Worm (Caenorhabditis elegans) whole organism, mixed stage, embryonic: ENCODE measurements around the gene str-6.

Experiments
- M03D4.4 ChIP-seq: sonication (generic microtip); optimal IDR thresholded peaks from 2 replicates; lab custom pipeline; 2017; ENCODE audit warnings: mild to moderate bottlenecking, missing genetic modification characterization, missing compliant biosample characterization
- bed-3 ChIP-seq: fragments of 200-800 bp; sonication (Bioruptor generic); optimal IDR thresholded peaks from 3 replicates; lab custom pipeline; 2018; ENCODE audit warnings: mild to moderate bottlenecking, missing genetic modification characterization, moderate library complexity, missing compliant biosample characterization
- blmp-1 ChIP-seq: fragments of 150-350 bp; optimal IDR thresholded peaks from 2 replicates; lab custom pipeline; 2014; ENCODE audit warnings: missing biosample characterization, missing genetic modification characterization
- ceh-39 ChIP-seq: fragments of 150-350 bp; optimal IDR thresholded peaks from 2 replicates; lab custom pipeline; 2014; ENCODE audit warnings: missing biosample characterization, missing genetic modification characterization
- ceh-43 ChIP-seq: fragments of 200-800 bp; sonication (Bioruptor generic); optimal IDR thresholded peaks from 2 replicates; lab custom pipeline; 2018; ENCODE audit warnings: mild to moderate bottlenecking, missing genetic modification characterization, moderate library complexity, missing compliant biosample characterization
- ceh-83 ChIP-seq: fragments of 200-800 bp; sonication (Bioruptor generic); optimal IDR thresholded peaks from 2 replicates; lab custom pipeline; 2018; ENCODE audit warnings: mild to moderate bottlenecking, missing genetic modification characterization, missing compliant biosample characterization
- ces-1 ChIP-seq: fragments of 150-350 bp; optimal IDR thresholded peaks from 2 replicates; lab custom pipeline; 2014; ENCODE audit warnings: missing biosample characterization, missing genetic modification reagents, missing genetic modification characterization
- elt-1 ChIP-seq: sonication (generic microtip); optimal IDR thresholded peaks from 2 replicates; lab custom pipeline; 2017; ENCODE audit warnings: missing genetic modification characterization, mild to moderate bottlenecking, missing compliant biosample characterization, antibody characterized with exemption, moderate library complexity, borderline replicate concordance; ENCODE audit not compliant: insufficient read depth
- elt-3 ChIP-seq: fragments of 150-350 bp; optimal IDR thresholded peaks from 2 replicates; lab custom pipeline; 2014; ENCODE audit warnings: missing biosample characterization, missing genetic modification characterization
- flh-1 ChIP-seq: fragments of 200-800 bp; sonication (Bioruptor generic); optimal IDR thresholded peaks from 2 replicates; lab custom pipeline; 2018; ENCODE audit warnings: mild to moderate bottlenecking, missing genetic modification characterization, moderate library complexity, missing compliant biosample characterization
- ham-2 ChIP-seq: fragments of 200-800 bp; sonication (Bioruptor generic); optimal IDR thresholded peaks from 2 replicates; lab custom pipeline; 2018; ENCODE audit warnings: mild to moderate bottlenecking, missing genetic modification characterization, missing compliant biosample characterization
- hlh-1 ChIP-seq: fragments of 150-350 bp; optimal IDR thresholded peaks from 2 replicates; lab custom pipeline; 2014; ENCODE audit warnings: missing biosample characterization, missing genetic modification reagents, missing genetic modification characterization
- lin-13 ChIP-seq: fragments of 150-350 bp; optimal IDR thresholded peaks from 2 replicates; lab custom pipeline; 2014; ENCODE audit warnings: missing biosample characterization, missing genetic modification characterization
- lsy-2 ChIP-seq: fragments of 150-350 bp; optimal IDR thresholded peaks from 2 replicates; lab custom pipeline; 2014; ENCODE audit warnings: missing biosample characterization, missing genetic modification characterization
- mep-1 ChIP-seq: fragments of 150-350 bp; optimal IDR thresholded peaks from 2 replicates; lab custom pipeline; 2017; ENCODE audit warnings: missing biosample characterization, missing genetic modification reagents, missing genetic modification characterization, inconsistent platforms
- mls-2 ChIP-seq: sonication (generic microtip); optimal IDR thresholded peaks from 2 replicates; lab custom pipeline; 2016; ENCODE audit warnings: mild to moderate bottlenecking, missing genetic modification characterization, moderate library complexity, missing compliant biosample characterization
- nhr-12 ChIP-seq: fragments of 150-350 bp; optimal IDR thresholded peaks from 2 replicates; lab custom pipeline; 2014; ENCODE audit warnings: missing biosample characterization, missing genetic modification characterization
- nhr-2 ChIP-seq: fragments of 150-350 bp; optimal IDR thresholded peaks from 2 replicates; lab custom pipeline; 2014; ENCODE audit warnings: missing biosample characterization, missing genetic modification characterization
- nhr-237 ChIP-seq: fragments of 150-350 bp; optimal IDR thresholded peaks from 2 replicates; lab custom pipeline; 2014; ENCODE audit warnings: missing biosample characterization, missing genetic modification characterization
- nhr-28 ChIP-seq: fragments of 150-350 bp; optimal IDR thresholded peaks from 2 replicates; lab custom pipeline; 2014; ENCODE audit warnings: missing biosample characterization, missing genetic modification characterization
- nhr-76 ChIP-seq: sonication (generic microtip); optimal IDR thresholded peaks from 2 replicates; lab custom pipeline; 2017; ENCODE audit warnings: missing biosample characterization, missing genetic modification characterization
- pha-4 ChIP-seq: fragments of 150-350 bp; optimal IDR thresholded peaks from 2 replicates; lab custom pipeline; 2018; ENCODE audit warnings: missing biosample characterization, missing genetic modification reagents, missing genetic modification characterization
- sem-2 ChIP-seq: fragments of 200-800 bp; sonication (Bioruptor generic); optimal IDR thresholded peaks from 2 replicates; lab custom pipeline; 2018; ENCODE audit warnings: mild to moderate bottlenecking, missing genetic modification characterization, missing compliant biosample characterization
- snpc-4 ChIP-seq: fragments of 150-350 bp; optimal IDR thresholded peaks from 2 replicates; lab custom pipeline; 2014; ENCODE audit warnings: missing biosample characterization, missing genetic modification characterization
- sptf-1 ChIP-seq: sonication (generic microtip); optimal IDR thresholded peaks from 2 replicates; lab custom pipeline; 2017; ENCODE audit warnings: mild to moderate bottlenecking, missing genetic modification characterization, moderate library complexity, missing compliant biosample characterization
- tbx-8 ChIP-seq: fragments of 200-800 bp; sonication (Bioruptor generic); optimal IDR thresholded peaks from 2 replicates; lab custom pipeline; 2018; ENCODE audit warnings: mild to moderate bottlenecking, missing genetic modification characterization, moderate library complexity, missing compliant biosample characterization
- unc-120 ChIP-seq: sonication (generic microtip); optimal IDR thresholded peaks from 2 replicates; lab custom pipeline; 2017; ENCODE audit warnings: missing genetic modification characterization, missing compliant biosample characterization; ENCODE audit not compliant: poor library complexity, severe bottlenecking
- unc-39 ChIP-seq: fragments of 150-350 bp; optimal IDR thresholded peaks from 2 replicates; lab custom pipeline; 2014; ENCODE audit warnings: missing biosample characterization, missing genetic modification characterization
- unc-62 ChIP-seq: fragments of 150-350 bp; optimal IDR thresholded peaks from 2 replicates; lab custom pipeline; 2014; ENCODE audit warnings: missing biosample characterization, missing genetic modification reagents, missing genetic modification characterization
- zip-8 ChIP-seq: fragments of 150-350 bp; optimal IDR thresholded peaks from 2 replicates; lab custom pipeline; 2014; ENCODE audit warnings: missing biosample characterization, missing genetic modification characterization
- ztf-11 ChIP-seq: fragments of 150-350 bp; optimal IDR thresholded peaks from 2 replicates; lab custom pipeline; 2014; ENCODE audit warnings: missing biosample characterization, missing genetic modification characterization

The str-6 gene

ce11 chrV:15750130-15750529 lies at the start of gene str-6:
Gene str-6 (minus strand): TSS chrV:15750230.
- no peak for TF ChIP-seq pha-4 (tag; lab: Kevin White, UChicago)
- TF ChIP-seq bed-3 (GFP tag; lab: Kevin White, UChicago): no peak
- TF ChIP-seq, all 35 proteins: peak for 0

ce11 chrV:15798108-15798507 lies 48.1 kb upstream of the str-6 start, which contains the start of gene T26E4.10:
Gene T26E4.10 (minus strand): TSS chrV:15798208.
- TF ChIP-seq flh-1 (GFP tag; lab: Kevin White, UChicago) (no peak), ceh-39 (tag; lab: Kevin White, UChicago) (no peak), hlh-1 (no peak), ztf-11 (tag; lab: Kevin White, UChicago) (no peak), sptf-1 (no peak), lin-13 (no peak), M03D4.4 (tag; lab: Kevin White, UChicago) (no peak), mep-1 (no peak), bed-3 (GFP tag; lab: Kevin White, UChicago) (no peak), zip-8 (tag; lab: Kevin White, UChicago) (no peak), unc-39 (tag; lab: Kevin White, UChicago) (no peak), pha-4 (tag; lab: Kevin White, UChicago) (no peak), unc-62 (no peak)

- TF ChIP-seq nhr-28 (tag; lab: Kevin White, UChicago) (no peak), flh-1 (GFP tag; lab: Kevin White, UChicago) (no peak), nhr-2 (tag; lab: Kevin White, UChicago) (no peak), blmp-1 (tag; lab: Kevin White, UChicago) (no peak), pha-4 (tag; lab: Kevin White, UChicago) (no peak), mep-1 (no peak), nhr-237 (tag; lab: Kevin White, UChicago) (no peak), ces-1 (no peak), lsy-2 (no peak), sem-2 (no peak), nhr-76 (tag; lab: Kevin White, UChicago) (no peak), mls-2 (tag; lab: Kevin White, UChicago) (no peak), unc-120 (tag; lab: Kevin White, UChicago) (no peak), ham-2 (no peak), snpc-4 (tag; lab: Kevin White, UChicago) (no peak), M03D4.4 (tag; lab: Kevin White, UChicago) (no peak), ceh-43 (GFP tag; lab: Kevin White, UChicago) (no peak), ceh-83 (GFP tag; lab: Kevin White, UChicago) (no peak), elt-1 (tag; lab: Kevin White, UChicago) (no peak), bed-3 (GFP tag; lab: Kevin White, UChicago) (no peak)
These were observed 46.1 kb upstream of the str-6 start, which contains the start of gene nhr-223 for ce11 chrV:15796087-15796486. Gene nhr-223 (plus strand): TSS chrV:15796387.

ce11 chrV:15793270-15793669 lies 43.2 kb upstream of the str-6 start, which contains the start of gene T26E4.7:
Gene T26E4.7 (plus strand): TSS chrV:15793570.
- TF ChIP-seq unc-120 (tag; lab: Kevin White, UChicago) (no peak), mls-2 (tag; lab: Kevin White, UChicago) (no peak), elt-1 (tag; lab: Kevin White, UChicago) (no peak), sem-2 (no peak)

ce11 chrV:15792409-15792808 lies 42.4 kb upstream of the str-6 start, which contains the start of gene T26E4.4:
Gene T26E4.4 (minus strand): TSS chrV:15792509.
- TF ChIP-seq mls-2 (tag; lab: Kevin White, UChicago) (no peak), M03D4.4 (tag; lab: Kevin White, UChicago) (no peak), lsy-2 (no peak), unc-39 (tag; lab: Kevin White, UChicago) (no peak), ces-1 (no peak), flh-1 (GFP tag; lab: Kevin White, UChicago) (no peak), unc-120 (tag; lab: Kevin White, UChicago) (no peak), ceh-43 (GFP tag; lab: Kevin White, UChicago) (no peak), nhr-28 (tag; lab: Kevin White, UChicago) (no peak), ceh-83 (GFP tag; lab: Kevin White, UChicago) (no peak), mep-1 (no peak)
- TF ChIP-seq, all 35 proteins: peak for 0

ce11 chrV:15782494-15782893 lies 32.5 kb upstream of the str-6 start, which contains the start of gene T26E4.3:
Gene T26E4.3 (plus strand): TSS chrV:15782794.
- no peak for TF ChIP-seq unc-62
- TF ChIP-seq nhr-12 (tag; lab: Kevin White, UChicago): no peak
- TF ChIP-seq nhr-237 (tag; lab: Kevin White, UChicago): no peak
- TF ChIP-seq blmp-1 (tag; lab: Kevin White, UChicago): no peak
- TF ChIP-seq tbx-8 (GFP tag; lab: Kevin White, UChicago): no peak
- no peak for TF ChIP-seq elt-3 (tag; lab: Kevin White, UChicago)
- TF ChIP-seq mls-2 (tag; lab: Kevin White, UChicago): no peak
- TF ChIP-seq ceh-39 (tag; lab: Kevin White, UChicago): no peak
- no peak for TF ChIP-seq lsy-2
- no peak for TF ChIP-seq sem-2
- no peak for TF ChIP-seq ceh-83 (GFP tag; lab: Kevin White, UChicago)
- no peak for TF ChIP-seq bed-3 (GFP tag; lab: Kevin White, UChicago)
- no peak for TF ChIP-seq unc-120 (tag; lab: Kevin White, UChicago)
- no peak for TF ChIP-seq sptf-1
- TF ChIP-seq hlh-1: no peak
- no peak for TF ChIP-seq elt-1 (tag; lab: Kevin White, UChicago)
- TF ChIP-seq nhr-28 (tag; lab: Kevin White, UChicago): no peak
- TF ChIP-seq mep-1: no peak
